Fruit fly (Drosophila melanogaster) whole organism, embryonic: ENCODE measurements around the gene Dh31.

ENCODE experiments used
- Aef1 ChIP-seq: fragments of 200-800 bp; sonication (Bioruptor generic); IDR thresholded peaks from 3 replicates; pipeline ENCODE4 v1.3.6; 2022; ENCODE audit warnings: missing biosample characterization, missing genetic modification characterization
- Atf6 ChIP-seq: fragments of 200-800 bp; sonication (Bioruptor generic); IDR thresholded peaks from 2 replicates; pipeline ENCODE4 v1.3.6; 2022; ENCODE audit warnings: missing biosample characterization, missing genetic modification characterization
- Bteb2 ChIP-seq: fragments of 200-800 bp; sonication (Bioruptor generic); optimal IDR thresholded peaks from 2 replicates; lab custom pipeline; 2016; ENCODE audit warnings: missing biosample characterization, missing genetic modification characterization
- CG10431 ChIP-seq: fragments of 200-800 bp; sonication (Bioruptor generic); optimal IDR thresholded peaks from 3 replicates; lab custom pipeline; 2018; ENCODE audit warnings: missing biosample characterization, mild to moderate bottlenecking, missing genetic modification characterization
- CG11695 ChIP-seq: fragments of 200-800 bp; sonication (Bioruptor generic); IDR thresholded peaks from 3 replicates; pipeline ENCODE4 v1.3.6; 2022; ENCODE audit warnings: missing biosample characterization, missing genetic modification characterization
- CG15601 ChIP-seq: fragments of 200-800 bp; sonication (Bioruptor generic); optimal IDR thresholded peaks from 3 replicates; lab custom pipeline; 2019; ENCODE audit warnings: missing biosample characterization, mild to moderate bottlenecking, missing genetic modification characterization, moderate library complexity
- CG30403 ChIP-seq: fragments of 200-800 bp; sonication (Bioruptor generic); optimal IDR thresholded peaks from 3 replicates; lab custom pipeline; 2016; ENCODE audit warnings: missing biosample characterization, missing genetic modification characterization
- CG31365 ChIP-seq: fragments of 200-800 bp; sonication (Bioruptor generic); optimal IDR thresholded peaks from 2 replicates; lab custom pipeline; 2018; ENCODE audit warnings: missing biosample characterization, mild to moderate bottlenecking, missing genetic modification characterization
- CG33557 ChIP-seq: fragments of 200-800 bp; sonication (Bioruptor generic); optimal IDR thresholded peaks from 2 replicates; lab custom pipeline; 2019; ENCODE audit warnings: missing biosample characterization, mild to moderate bottlenecking, missing genetic modification characterization, moderate library complexity
- CG6791 ChIP-seq: fragments of 200-800 bp; sonication (Bioruptor generic); IDR thresholded peaks from 3 replicates; pipeline ENCODE4 v1.3.6; 2022; ENCODE audit warnings: missing biosample characterization, missing genetic modification characterization; ENCODE audit not compliant: partially characterized antibody
- CG7271 ChIP-seq: fragments of 200-800 bp; sonication (Bioruptor generic); optimal IDR thresholded peaks from 2 replicates; lab custom pipeline; 2018; ENCODE audit warnings: missing biosample characterization, mild to moderate bottlenecking, missing genetic modification characterization, moderate library complexity
- CG8388 ChIP-seq: fragments of 200-800 bp; sonication (Bioruptor generic); optimal IDR thresholded peaks from 2 replicates; lab custom pipeline; 2019; ENCODE audit warnings: missing biosample characterization, mild to moderate bottlenecking, missing genetic modification characterization, moderate library complexity
- CG9437 ChIP-seq: fragments of 200-800 bp; sonication (Bioruptor generic); optimal IDR thresholded peaks from 2 replicates; lab custom pipeline; 2018; ENCODE audit warnings: missing biosample characterization, mild to moderate bottlenecking, missing genetic modification characterization
- CG9932 ChIP-seq: fragments of 200-800 bp; sonication (Bioruptor generic); IDR thresholded peaks from 2 replicates; pipeline ENCODE4 v1.3.6; 2022; ENCODE audit warnings: missing biosample characterization, missing genetic modification characterization
- Dfd ChIP-seq, 2 experiments: fragments of >200 bp; optimal IDR thresholded peaks; 2 replicates each; lab custom pipeline; 2017; ENCODE audit warnings: missing biosample characterization in 2 of 2, missing genetic modification characterization in 2 of 2
- GATAe ChIP-seq: fragments of 200-800 bp; sonication (Bioruptor generic); conservative IDR thresholded peaks from 2 replicates; pipeline ENCODE4 v1.3.6; 2022; ENCODE audit warnings: missing biosample characterization, missing genetic modification characterization
- MESR4 ChIP-seq: fragments of 200-800 bp; sonication (Bioruptor generic); optimal IDR thresholded peaks from 2 replicates; lab custom pipeline; 2018; ENCODE audit warnings: missing biosample characterization, mild to moderate bottlenecking, missing genetic modification characterization, moderate library complexity
- Nf-YB ChIP-seq: fragments of 200-800 bp; sonication (Bioruptor generic); optimal IDR thresholded peaks from 3 replicates; lab custom pipeline; 2019; ENCODE audit warnings: missing biosample characterization, mild to moderate bottlenecking, missing genetic modification characterization, moderate library complexity
- Stat92E ChIP-seq, 3 experiments: fragments of >200 bp in 2 of 3; fragments of 200-800 bp in 1 of 3; sonication (Bioruptor generic) in 1 of 3; optimal IDR thresholded peaks; 2 replicates each; lab custom pipeline; 2017 to 2019; ENCODE audit warnings: missing biosample characterization in 3 of 3, missing genetic modification characterization in 3 of 3, mild to moderate bottlenecking in 1 of 3, moderate library complexity in 1 of 3
- ara ChIP-seq: fragments of 200-800 bp; sonication (Bioruptor generic); IDR thresholded peaks from 2 replicates; pipeline ENCODE4 v1.3.6; 2022; ENCODE audit warnings: missing biosample characterization, missing genetic modification characterization
- ase ChIP-seq: fragments of 200-800 bp; sonication (Bioruptor generic); IDR thresholded peaks from 3 replicates; pipeline ENCODE4 v1.3.6; 2022; ENCODE audit warnings: missing biosample characterization, missing genetic modification characterization
- cg ChIP-seq: fragments of 200-800 bp; sonication (Bioruptor generic); optimal IDR thresholded peaks from 3 replicates; lab custom pipeline; 2019; ENCODE audit warnings: missing biosample characterization, mild to moderate bottlenecking, missing genetic modification characterization, moderate library complexity
- dati ChIP-seq: fragments of 200-800 bp; sonication (Bioruptor generic); IDR thresholded peaks from 2 replicates; pipeline ENCODE4 v1.3.6; 2022; ENCODE audit warnings: missing biosample characterization, missing genetic modification characterization
- emc ChIP-seq: fragments of 200-800 bp; sonication (Bioruptor generic); optimal IDR thresholded peaks from 2 replicates; lab custom pipeline; 2016; ENCODE audit warnings: missing biosample characterization, missing genetic modification characterization
- exex ChIP-seq: fragments of 200-800 bp; sonication (Bioruptor generic); optimal IDR thresholded peaks from 4 replicates; lab custom pipeline; 2018; ENCODE audit warnings: missing biosample characterization, mild to moderate bottlenecking, missing genetic modification characterization, moderate library complexity
- ftz-f1 ChIP-seq: fragments of 200-800 bp; sonication (Bioruptor generic); optimal IDR thresholded peaks from 2 replicates; lab custom pipeline; 2016; ENCODE audit warnings: missing biosample characterization, missing genetic modification characterization
- grn ChIP-seq: fragments of 200-800 bp; sonication (Bioruptor generic); optimal IDR thresholded peaks from 3 replicates; lab custom pipeline; 2017; ENCODE audit warnings: missing biosample characterization, missing genetic modification characterization
- kni ChIP-seq: fragments of 200-800 bp; sonication (Bioruptor generic); optimal IDR thresholded peaks from 3 replicates; lab custom pipeline; 2017; ENCODE audit warnings: mild to moderate bottlenecking, missing biosample characterization, missing genetic modification reagents, missing genetic modification characterization
- lab ChIP-seq: fragments of 200-800 bp; sonication (Bioruptor generic); optimal IDR thresholded peaks from 3 replicates; lab custom pipeline; 2017; ENCODE audit warnings: missing biosample characterization, missing genetic modification characterization, mild to moderate bottlenecking, moderate library complexity, missing genetic modification reagents
- lov ChIP-seq, 2 experiments: fragments of 200-800 bp in 1 of 2; fragments of >200 bp in 1 of 2; sonication (Bioruptor generic) in 1 of 2; IDR thresholded peaks in 1 of 2; optimal IDR thresholded peaks in 1 of 2; 2 replicates in 1 of 2; 3 replicates in 1 of 2; pipeline versions ENCODE4 v1.3.6 to Lab custom; 2017 to 2022; ENCODE audit warnings: missing biosample characterization in 1 of 2, missing genetic modification characterization in 1 of 2
- oc ChIP-seq: fragments of 200-800 bp; sonication (Bioruptor generic); optimal IDR thresholded peaks from 2 replicates; lab custom pipeline; 2018; ENCODE audit warnings: missing biosample characterization, mild to moderate bottlenecking, missing genetic modification characterization, moderate library complexity
- pan ChIP-seq, 4 experiments: fragments of >200 bp in 3 of 4; fragments of 200-800 bp in 1 of 4; sonication (Bioruptor generic) in 1 of 4; optimal IDR thresholded peaks in 3 of 4; IDR thresholded peaks in 1 of 4; 2 replicates each; pipeline versions ENCODE4 v1.3.6 to Lab custom; 2017 to 2022; ENCODE audit warnings: missing biosample characterization in 2 of 4, missing genetic modification characterization in 2 of 4, mixed read lengths in 1 of 4
- sens ChIP-seq: fragments of 200-800 bp; sonication (Bioruptor generic); peaks from one replicate; lab custom pipeline; 2016; ENCODE audit warnings: missing biosample characterization, missing genetic modification characterization
- twi ChIP-seq: fragments of 200-800 bp; optimal IDR thresholded peaks from 2 replicates; lab custom pipeline; 2019; ENCODE audit warnings: missing biosample characterization, mild to moderate bottlenecking, missing genetic modification characterization, moderate library complexity
- vvl ChIP-seq: fragments of 200-800 bp; sonication (Bioruptor generic); IDR thresholded peaks from 2 replicates; pipeline ENCODE4 v1.3.6; 2022; ENCODE audit warnings: missing biosample characterization, missing genetic modification characterization
- z ChIP-seq: fragments of 200-800 bp; sonication (Bioruptor generic); IDR thresholded peaks from 3 replicates; pipeline ENCODE4 v1.3.6; 2022; ENCODE audit warnings: missing biosample characterization, missing genetic modification characterization

Gene Dh31

DNA sequence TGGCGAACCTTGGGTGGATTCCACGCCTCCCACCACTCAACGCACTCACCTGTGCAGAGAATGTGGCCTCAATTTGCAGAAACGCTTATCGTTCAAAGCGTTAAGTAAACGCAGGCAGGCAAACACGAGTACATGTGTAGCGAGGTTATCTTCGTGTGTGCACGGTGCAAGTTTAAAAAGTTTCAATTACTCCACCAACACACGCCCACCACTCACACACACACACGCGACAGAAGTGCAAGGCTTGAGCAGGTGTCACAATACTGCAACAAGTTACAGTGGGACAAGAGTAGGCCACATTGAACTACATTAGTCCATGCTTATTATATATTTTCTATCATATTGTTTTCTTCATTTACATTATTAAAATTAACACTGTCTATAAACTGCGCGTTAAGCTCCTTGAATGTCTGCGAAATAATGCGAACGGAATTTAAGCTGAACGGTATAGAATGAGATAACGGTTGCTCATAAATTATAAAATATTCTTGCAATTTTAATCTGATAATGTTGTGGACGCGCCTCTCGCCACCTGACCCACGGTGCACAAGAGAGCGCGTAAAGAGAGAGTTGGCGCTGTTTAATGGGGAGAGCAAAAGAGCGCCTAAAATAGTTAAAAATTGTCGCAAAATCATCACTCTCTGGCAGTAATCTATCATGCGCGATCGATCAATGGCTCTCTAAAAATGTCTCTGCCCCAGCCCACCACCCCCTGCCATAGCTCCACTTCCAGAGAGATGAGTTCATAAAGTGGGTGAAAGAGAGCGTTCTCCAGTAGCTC is 28.1 kb upstream of the Dh31 start (continued):
- TF ChIP-seq cg (GFP tag; lab: Kevin White, UChicago), result peak; percentile 85
- TF ChIP-seq MESR4 (GFP tag; lab: Kevin White, UChicago), result peak; percentile 51
- TF ChIP-seq ftz-f1, result peak; percentile 76
- peak; percentile 82 for TF ChIP-seq CG31365 (tag; lab: Kevin White, UChicago)
- peak; percentile 97 for TF ChIP-seq CG11695

dm6 chr2L:8534118-8534514 is 27.5 kb upstream of the Dh31 start:
- no peak for TF ChIP-seq Stat92E (GFP tag; optimal IDR thresholded peaks at IDR 0.05; lab: Kevin White, UChicago)
- peak; percentile 100 for TF ChIP-seq exex
- TF ChIP-seq Nf-YB (GFP tag; lab: Kevin White, UChicago), result no peak
- TF ChIP-seq Bteb2 (GFP tag; lab: Kevin White, UChicago), result no peak
- TF ChIP-seq CG7271 (tag; lab: Kevin White, UChicago), result no peak
- peak; percentile 3 for TF ChIP-seq grn (GFP tag; lab: Kevin White, UChicago)
- TF ChIP-seq CG9437 (GFP tag; lab: Kevin White, UChicago), result no peak
- no peak for TF ChIP-seq Atf6
- no peak for TF ChIP-seq pan (optimal IDR thresholded peaks at IDR 0.05; lab: Kevin White, UChicago)
- TF ChIP-seq pan (GFP tag; optimal IDR thresholded peaks at IDR 0.05 in 1 of 2, IDR thresholded peaks at IDR 0.05 in 1 of 2), result no peak
- TF ChIP-seq CG9932 (GFP tag; lab: Robert Waterston, UW), result no peak
- no peak for TF ChIP-seq Dfd (GFP tag; optimal IDR thresholded peaks at IDR 0.05; lab: Kevin White, UChicago)
- TF ChIP-seq CG30403, result no peak
- TF ChIP-seq GATAe (GFP tag; lab: Robert Waterston, UW), result peak; percentile 63
- TF ChIP-seq Aef1 (GFP tag; lab: Robert Waterston, UW), result no peak
- TF ChIP-seq, all 482 proteins: peak for 3

DNA sequence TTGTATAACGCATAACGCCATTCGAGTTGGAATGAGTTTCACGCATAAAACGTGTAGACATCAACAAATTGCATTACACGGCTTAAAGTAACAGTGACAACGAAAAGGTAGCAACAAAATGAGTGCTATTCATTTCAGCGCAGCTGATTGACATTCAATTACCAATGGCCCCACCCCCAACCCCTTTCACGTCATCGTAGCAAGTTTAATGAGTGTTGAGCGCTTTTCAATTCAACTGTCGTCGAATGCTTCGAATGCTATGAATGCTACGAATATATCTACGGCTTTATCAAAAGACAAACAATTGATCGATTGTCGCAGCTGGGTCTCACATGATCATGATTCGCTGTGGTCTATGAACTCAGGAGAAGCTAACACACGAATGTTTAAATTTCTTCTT is 27.0 kb upstream of the Dh31 start:
- TF ChIP-seq emc (GFP tag; lab: Kevin White, UChicago) (no peak), CG6791 (GFP tag; lab: Robert Waterston, UW) (no peak), CG33557 (no peak), vvl (GFP tag; lab: Robert Waterston, UW) (0 out of 2 replicates have a peak, but pooled peaks have one; percentile 12), ara (no peak), CG15601 (tag; lab: Kevin White, UChicago) (peak; percentile 78), ase (GFP tag; lab: Robert Waterston, UW) (no peak), twi (tag; lab: Kevin White, UChicago) (peak; percentile 33), z (peak; percentile 68), sens (peak; percentile 58), lab (GFP tag; lab: Kevin White, UChicago) (peak; percentile 54), lov (optimal IDR thresholded peaks at IDR 0.05; lab: Kevin White, UChicago) (no peak), lov (GFP tag; IDR thresholded peaks at IDR 0.05; lab: Robert Waterston, UW) (0 out of 3 replicates have a peak, but pooled peaks have one; percentile 25), CG10431 (GFP tag; lab: Kevin White, UChicago) (peak; percentile 16), oc (peak; percentile 43), dati (0 out of 2 replicates have a peak, but pooled peaks have one; percentile 15), kni (peak; percentile 16), CG8388 (GFP tag; lab: Kevin White, UChicago) (peak; percentile 9)
